Fruit fly (Drosophila melanogaster): ENCODE measurements around the gene CG18528.
A peak's percentile ranks its signal among the peaks of the same experiment; 100 is the strongest.

CG18528 gene

DNA sequence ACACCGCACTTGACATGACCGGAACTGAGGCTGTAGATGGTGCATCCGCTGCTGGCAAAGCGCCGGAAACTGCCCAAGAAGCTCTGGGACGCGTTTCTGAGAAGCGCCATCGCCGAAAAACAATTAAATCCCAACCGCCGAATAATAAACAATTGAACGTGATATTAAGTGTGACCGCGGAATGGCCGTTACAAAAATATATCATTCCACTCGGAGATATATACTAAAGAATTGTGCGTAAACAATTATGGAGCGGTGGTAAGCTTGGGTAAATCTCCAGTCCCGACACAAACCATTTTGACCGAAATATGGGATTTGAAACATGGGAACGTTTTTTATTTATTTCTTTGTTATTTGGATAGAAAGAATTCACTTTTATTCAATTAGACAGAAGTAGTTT, at the start of gene CG18528 (continued):
- TF ChIP-seq mam (GFP tag; optimal IDR thresholded peaks at IDR 0.05), result no peak
- 0 out of 2 replicates have a peak, but pooled peaks have one; percentile 10 for TF ChIP-seq vvl (GFP tag; IDR thresholded peaks at IDR 0.05)
- TF ChIP-seq stwl (tag; optimal IDR thresholded peaks at IDR 0.05), result peak; percentile 73
- peak; percentile 52; the same call in 1 of the 2 replicates for TF ChIP-seq CG13287 (GFP tag; IDR thresholded peaks at IDR 0.05; ENCODE audit: partially characterized antibody)
- no peak for TF ChIP-seq Mrtf (GFP tag; IDR thresholded peaks at IDR 0.05)
- 0 out of 3 replicates have a peak, but pooled peaks have one; percentile 6 for TF ChIP-seq dysf (GFP tag; IDR thresholded peaks at IDR 0.05)
- no peak for TF ChIP-seq CG11085 (GFP tag; IDR thresholded peaks at IDR 0.05)
- peak; percentile 34; the same call in 1 of the 3 replicates for TF ChIP-seq Opbp (GFP tag; IDR thresholded peaks at IDR 0.05; ENCODE audit: partially characterized antibody)
- 0 out of 2 replicates have a peak, but pooled peaks have one; percentile 33 for TF ChIP-seq Dref (GFP tag; IDR thresholded peaks at IDR 0.05)
- TF ChIP-seq CG15514 (GFP tag; optimal IDR thresholded peaks at IDR 0.05), result peak; percentile 51
- peak; percentile 24 for TF ChIP-seq CG8924 (tag; optimal IDR thresholded peaks at IDR 0.05)
- peak; percentile 86 for TF ChIP-seq Med (GFP tag)
- TF ChIP-seq Ets65A (GFP tag), result peak; percentile 85
- TF ChIP-seq Dll (GFP tag; IDR thresholded peaks at IDR 0.05; ENCODE audit: partially characterized antibody), result peak; percentile 24; the same call in 1 of the 4 replicates
- no peak for TF ChIP-seq CG16815 (GFP tag; optimal IDR thresholded peaks at IDR 0.05)
- peak; percentile 71 for TF ChIP-seq zen (tag; optimal IDR thresholded peaks at IDR 0.05)
- TF ChIP-seq phol (tag; optimal IDR thresholded peaks at IDR 0.05), result peak; percentile 47
- peak; percentile 64 for TF ChIP-seq CoRest (tag; optimal IDR thresholded peaks at IDR 0.05)
- TF ChIP-seq Dip3 (GFP tag; optimal IDR thresholded peaks at IDR 0.05), result peak; percentile 53
- TF ChIP-seq CG12071 (GFP tag; optimal IDR thresholded peaks at IDR 0.05), result no peak
- TF ChIP-seq MBD-R2 (GFP tag; IDR thresholded peaks at IDR 0.05), result peak; percentile 80
- peak; percentile 97 for TF ChIP-seq Myb (GFP tag; optimal IDR thresholded peaks at IDR 0.05)
- TF ChIP-seq her (GFP tag; optimal IDR thresholded peaks at IDR 0.05), result peak; percentile 82
- no peak for TF ChIP-seq lilli (GFP tag; optimal IDR thresholded peaks at IDR 0.05)
- peak; percentile 52 for TF ChIP-seq CG2116 (GFP tag; optimal IDR thresholded peaks at IDR 0.05)
- TF ChIP-seq CG4360 (GFP tag; IDR thresholded peaks at IDR 0.05), result peak; percentile 12; the same call in 1 of the 2 replicates
- TF ChIP-seq E2f2 (GFP tag; IDR thresholded peaks at IDR 0.05), result peak; percentile 68
- peak; percentile 39 for TF ChIP-seq CG12659 (GFP tag; optimal IDR thresholded peaks at IDR 0.05)

DNA sequence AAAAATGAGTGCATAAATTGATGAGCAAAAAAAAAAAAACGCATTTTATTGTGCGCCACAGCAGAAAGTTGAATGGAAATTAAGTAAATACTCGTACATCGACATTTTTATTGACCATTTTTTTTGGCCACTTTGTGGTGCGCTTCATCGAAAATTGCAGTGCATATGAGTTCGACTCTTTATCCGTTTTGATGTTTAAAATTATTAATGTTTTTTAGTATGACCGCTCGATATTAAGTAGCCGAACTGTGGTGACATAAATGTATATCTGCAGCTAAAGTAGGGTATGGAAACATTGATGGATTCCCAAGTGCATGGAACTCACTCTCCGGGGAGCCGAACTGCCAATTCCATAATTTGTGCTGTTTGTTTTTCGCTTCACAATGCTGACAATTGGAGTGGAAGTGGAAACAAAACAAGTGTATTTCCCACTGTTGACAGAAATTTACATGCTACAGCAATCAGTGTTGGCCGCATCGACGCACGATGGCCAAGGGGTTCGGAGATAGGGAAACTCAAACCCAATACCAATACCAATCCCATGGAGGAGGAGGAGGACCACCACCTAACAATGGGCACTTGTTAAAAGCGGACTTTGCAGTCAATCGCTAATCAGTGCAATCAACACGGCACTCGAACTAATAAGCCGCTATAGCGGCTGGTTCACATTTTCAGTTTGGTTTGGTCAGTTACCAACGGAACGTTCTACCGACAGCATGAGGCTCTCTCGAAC, 32.4 kb upstream of the CG18528 start, which contains the start of gene CG13616:
Gene CG13616, plus strand, starts transcription at position 683 of the 733 bp plus-strand sequence.
- TF ChIP-seq nerfin-1 (tag; optimal IDR thresholded peaks at IDR 0.05), result no peak
- peak; percentile 9 for TF ChIP-seq Ets65A (GFP tag)

DNA sequence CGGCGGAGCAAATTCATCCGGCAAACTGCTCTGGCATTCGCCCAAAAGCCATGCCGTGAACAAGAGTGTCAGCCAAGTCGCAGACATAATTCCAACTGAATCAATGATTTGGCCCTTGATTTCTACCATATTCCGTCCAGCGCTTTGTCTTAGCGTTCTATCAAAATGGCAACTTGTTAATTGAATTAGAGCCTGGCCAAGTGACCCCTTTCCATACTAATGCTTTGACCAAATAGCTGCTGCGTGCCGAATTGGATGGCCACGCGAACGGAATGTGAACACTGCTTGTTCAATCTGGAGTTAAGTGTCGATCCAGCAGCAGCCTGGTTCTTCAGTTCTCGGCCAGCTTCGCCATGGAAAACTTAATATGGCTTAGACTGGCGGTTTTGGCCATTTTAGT, 30.3 kb upstream of the CG18528 start, which contains the start of the genes CG5768 and CG13615:
Gene CG5768, minus strand, starts transcription at position 101 of the 400 bp plus-strand sequence.
Gene CG13615, plus strand, starts transcription at position 280 of the 400 bp plus-strand sequence.
- no peak for TF ChIP-seq C15 (GFP tag; IDR thresholded peaks at IDR 0.05)

DNA sequence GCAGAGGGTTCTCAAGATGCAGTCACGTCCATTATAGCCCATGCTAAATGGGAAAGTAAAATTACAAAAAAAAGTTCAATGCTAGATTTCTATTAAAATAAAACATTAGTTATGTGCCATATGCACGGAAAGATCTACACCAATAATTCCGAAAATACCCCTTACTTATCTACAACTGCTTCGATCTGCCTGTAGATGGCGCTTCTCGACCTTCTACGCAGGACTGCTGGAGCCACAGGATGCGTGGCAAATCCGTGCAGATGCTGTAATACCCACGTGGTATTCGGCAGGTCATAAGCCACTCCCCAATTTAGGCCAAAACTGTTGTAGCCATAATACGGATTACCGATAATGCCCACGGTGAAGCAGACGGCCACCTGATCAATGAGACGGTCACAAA, 26.5 kb upstream of the CG18528 start:
- TF ChIP-seq CG18599 (GFP tag; optimal IDR thresholded peaks at IDR 0.05) (no peak), gro (GFP tag; optimal IDR thresholded peaks at IDR 0.05) (no peak), CG11456 (GFP tag; IDR thresholded peaks at IDR 0.05) (no peak), Mes4 (GFP tag; optimal IDR thresholded peaks at IDR 0.05) (no peak), CG7987 (GFP tag; optimal IDR thresholded peaks at IDR 0.05) (no peak), CG12744 (GFP tag; optimal IDR thresholded peaks at IDR 0.05) (no peak), cg (GFP tag; optimal IDR thresholded peaks at IDR 0.05) (no peak)

Data from whole organism, embryonic.